Worm (Caenorhabditis elegans) whole organism, L3 larva: Measurements from ENCODE around the gene C47E8.9.

ENCODE experiments used
- ama-1 ChIP-seq: fragments of 150-350 bp; optimal IDR thresholded peaks from 2 replicates; lab custom pipeline; 2018
- ceh-16 ChIP-seq: sonication (generic microtip); optimal IDR thresholded peaks from 2 replicates; lab custom pipeline; 2017; ENCODE audit warnings: missing biosample characterization, missing genetic modification characterization
- ceh-28 ChIP-seq: fragments of 150-350 bp; optimal IDR thresholded peaks from 2 replicates; lab custom pipeline; 2014; ENCODE audit warnings: missing biosample characterization, missing genetic modification reagents, missing genetic modification characterization
- ceh-82 ChIP-seq: fragments of 150-350 bp; optimal IDR thresholded peaks from 2 replicates; lab custom pipeline; 2014; ENCODE audit warnings: missing biosample characterization, missing genetic modification characterization
- ceh-9 ChIP-seq: sonication (generic microtip); optimal IDR thresholded peaks from 2 replicates; lab custom pipeline; 2018; ENCODE audit warnings: missing biosample characterization, missing genetic modification characterization
- egl-5 ChIP-seq: fragments of 150-350 bp; optimal IDR thresholded peaks from 2 replicates; lab custom pipeline; 2017; ENCODE audit warnings: missing biosample characterization, missing genetic modification reagents, missing genetic modification characterization, inconsistent platforms
- elt-1 ChIP-seq: fragments of 150-350 bp; optimal IDR thresholded peaks from 2 replicates; lab custom pipeline; 2014; ENCODE audit warnings: missing biosample characterization, missing genetic modification characterization
- elt-2 ChIP-seq: sonication (generic microtip); optimal IDR thresholded peaks from 2 replicates; lab custom pipeline; 2016; ENCODE audit warnings: missing genetic modification reagents, mild to moderate bottlenecking, missing genetic modification characterization, missing compliant biosample characterization
- elt-3 ChIP-seq, 3 experiments: fragments of 150-350 bp in 1 of 3; sonication (generic microtip) in 2 of 3; optimal IDR thresholded peaks; 2 replicates in 2 of 3; 4 replicates in 1 of 3; lab custom pipeline; 2014 to 2017; ENCODE audit warnings: missing biosample characterization in 3 of 3, missing genetic modification characterization in 3 of 3
- eor-1 ChIP-seq, 2 experiments: fragments of 150-350 bp; optimal IDR thresholded peaks; 2 replicates each; lab custom pipeline; 2014 to 2018; ENCODE audit warnings: missing biosample characterization in 2 of 2, missing genetic modification characterization in 2 of 2
- fkh-2 ChIP-seq: fragments of 150-350 bp; optimal IDR thresholded peaks from 2 replicates; lab custom pipeline; 2014; ENCODE audit warnings: missing biosample characterization, missing genetic modification reagents, missing genetic modification characterization
- fos-1 ChIP-seq: fragments of 150-350 bp; optimal IDR thresholded peaks from 2 replicates; lab custom pipeline; 2014; ENCODE audit warnings: missing biosample characterization, missing genetic modification characterization
- hmg-11 ChIP-seq: sonication (generic microtip); optimal IDR thresholded peaks from 2 replicates; lab custom pipeline; 2016; ENCODE audit warnings: missing genetic modification characterization, missing compliant biosample characterization
- jun-1 ChIP-seq: fragments of 150-350 bp; optimal IDR thresholded peaks from 2 replicates; lab custom pipeline; 2014; ENCODE audit warnings: missing biosample characterization, missing genetic modification reagents, missing genetic modification characterization
- lin-39 ChIP-seq: fragments of 150-350 bp; optimal IDR thresholded peaks from 2 replicates; lab custom pipeline; 2018; ENCODE audit warnings: missing biosample characterization, missing genetic modification reagents, missing genetic modification characterization
- lsy-12 ChIP-seq: sonication (generic microtip); optimal IDR thresholded peaks from 2 replicates; lab custom pipeline; 2016; ENCODE audit warnings: mild to moderate bottlenecking, missing genetic modification characterization, missing compliant biosample characterization
- nfya-1 ChIP-seq: sonication (generic microtip); optimal IDR thresholded peaks from 2 replicates; lab custom pipeline; 2017; ENCODE audit warnings: missing genetic modification characterization, mild to moderate bottlenecking, missing compliant biosample characterization, antibody characterized with exemption, moderate library complexity; ENCODE audit not compliant: insufficient read depth
- nhr-12 ChIP-seq: fragments of 150-350 bp; optimal IDR thresholded peaks from 2 replicates; lab custom pipeline; 2014; ENCODE audit warnings: missing biosample characterization, missing genetic modification characterization
- nhr-23 ChIP-seq: fragments of 150-350 bp; optimal IDR thresholded peaks from 2 replicates; lab custom pipeline; 2014; ENCODE audit warnings: missing biosample characterization, missing genetic modification reagents, missing genetic modification characterization
- nhr-237 ChIP-seq: fragments of 150-350 bp; optimal IDR thresholded peaks from 2 replicates; lab custom pipeline; 2014; ENCODE audit warnings: missing biosample characterization, missing genetic modification characterization
- nhr-25 ChIP-seq: sonication (generic microtip); optimal IDR thresholded peaks from 2 replicates; lab custom pipeline; 2017; ENCODE audit warnings: missing biosample characterization, missing genetic modification characterization
- nhr-28 ChIP-seq: fragments of 150-350 bp; optimal IDR thresholded peaks from 2 replicates; lab custom pipeline; 2014; ENCODE audit warnings: missing biosample characterization, missing genetic modification characterization
- nhr-43 ChIP-seq: sonication (generic microtip); optimal IDR thresholded peaks from 2 replicates; lab custom pipeline; 2016; ENCODE audit warnings: mild to moderate bottlenecking, missing genetic modification characterization, missing compliant biosample characterization; ENCODE audit not compliant: poor library complexity, severe bottlenecking
- nhr-67 ChIP-seq: fragments of 150-350 bp; optimal IDR thresholded peaks from 2 replicates; lab custom pipeline; 2014; ENCODE audit warnings: missing biosample characterization, missing genetic modification characterization
- pha-4 ChIP-seq: fragments of 150-350 bp; optimal IDR thresholded peaks from 2 replicates; lab custom pipeline; 2014; ENCODE audit warnings: missing biosample characterization, missing genetic modification reagents, missing genetic modification characterization
- pqm-1 ChIP-seq: fragments of 150-350 bp; optimal IDR thresholded peaks from 2 replicates; lab custom pipeline; 2017; ENCODE audit warnings: missing biosample characterization, missing genetic modification characterization, inconsistent platforms
- snpc-4 ChIP-seq: fragments of 150-350 bp; optimal IDR thresholded peaks from 2 replicates; lab custom pipeline; 2014; ENCODE audit warnings: missing biosample characterization, missing genetic modification characterization
- tbx-2 ChIP-seq: sonication (generic microtip); optimal IDR thresholded peaks from 2 replicates; lab custom pipeline; 2016; ENCODE audit warnings: mild to moderate bottlenecking, missing genetic modification characterization, missing compliant biosample characterization
- unc-39 ChIP-seq: sonication (generic microtip); optimal IDR thresholded peaks from 4 replicates; lab custom pipeline; 2017; ENCODE audit warnings: missing biosample characterization, missing genetic modification characterization
- unc-62 ChIP-seq: fragments of 150-350 bp; sonication (generic microtip); optimal IDR thresholded peaks from 4 replicates; lab custom pipeline; 2014; ENCODE audit warnings: missing biosample characterization, missing genetic modification reagents, missing genetic modification characterization
- ztf-4 ChIP-seq: fragments of 150-350 bp; optimal IDR thresholded peaks from 2 replicates; lab custom pipeline; 2014; ENCODE audit warnings: missing biosample characterization, missing genetic modification characterization

The C47E8.9 gene

DNA sequence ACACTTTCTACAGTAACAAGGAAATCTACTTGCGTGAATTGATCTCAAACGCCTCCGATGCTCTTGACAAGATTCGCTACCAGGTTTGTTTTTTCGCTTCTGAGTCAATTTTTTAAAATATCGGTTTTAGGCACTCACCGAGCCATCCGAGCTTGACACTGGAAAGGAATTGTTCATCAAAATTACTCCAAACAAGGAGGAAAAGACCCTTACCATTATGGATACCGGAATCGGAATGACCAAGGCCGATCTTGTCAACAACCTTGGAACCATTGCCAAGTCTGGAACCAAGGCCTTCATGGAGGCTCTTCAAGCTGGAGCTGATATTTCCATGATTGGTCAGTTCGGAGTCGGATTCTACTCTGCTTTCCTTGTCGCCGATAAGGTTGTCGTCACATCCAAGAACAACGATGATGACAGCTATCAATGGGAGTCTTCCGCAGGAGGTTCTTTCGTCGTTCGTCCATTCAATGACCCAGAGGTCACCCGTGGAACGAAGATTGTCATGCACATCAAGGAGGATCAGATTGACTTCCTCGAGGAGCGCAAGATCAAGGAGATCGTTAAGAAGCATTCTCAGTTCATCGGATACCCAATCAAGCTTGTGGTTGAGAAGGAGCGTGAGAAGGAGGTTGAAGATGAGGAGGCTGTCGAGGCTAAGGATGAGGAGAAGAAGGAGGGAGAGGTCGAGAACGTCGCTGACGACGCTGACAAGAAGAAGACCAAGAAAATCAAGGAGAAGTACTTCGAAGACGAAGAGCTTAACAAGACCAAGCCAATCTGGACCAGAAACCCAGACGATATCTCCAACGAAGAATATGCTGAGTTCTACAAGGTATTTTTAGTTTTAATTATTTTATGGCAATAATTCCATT, 23.4 kb downstream of the C47E8.9 start:
- TF ChIP-seq pqm-1 (tag; lab: Kevin White, UChicago) (no peak), nhr-25 (tag; lab: Kevin White, UChicago) (peak; percentile 11), snpc-4 (tag; lab: Kevin White, UChicago) (peak; percentile 3), ceh-82 (no peak), nhr-43 (tag; lab: Kevin White, UChicago) (no peak), ama-1 (peak; percentile 93), eor-1 (tag; optimal IDR thresholded peaks at IDR 0.05; lab: Kevin White, UChicago) (no peak), fkh-2 (no peak), elt-3 (tag; optimal IDR thresholded peaks at IDR 0.05; lab: Kevin White, UChicago) (no peak), elt-1 (no peak)

DNA sequence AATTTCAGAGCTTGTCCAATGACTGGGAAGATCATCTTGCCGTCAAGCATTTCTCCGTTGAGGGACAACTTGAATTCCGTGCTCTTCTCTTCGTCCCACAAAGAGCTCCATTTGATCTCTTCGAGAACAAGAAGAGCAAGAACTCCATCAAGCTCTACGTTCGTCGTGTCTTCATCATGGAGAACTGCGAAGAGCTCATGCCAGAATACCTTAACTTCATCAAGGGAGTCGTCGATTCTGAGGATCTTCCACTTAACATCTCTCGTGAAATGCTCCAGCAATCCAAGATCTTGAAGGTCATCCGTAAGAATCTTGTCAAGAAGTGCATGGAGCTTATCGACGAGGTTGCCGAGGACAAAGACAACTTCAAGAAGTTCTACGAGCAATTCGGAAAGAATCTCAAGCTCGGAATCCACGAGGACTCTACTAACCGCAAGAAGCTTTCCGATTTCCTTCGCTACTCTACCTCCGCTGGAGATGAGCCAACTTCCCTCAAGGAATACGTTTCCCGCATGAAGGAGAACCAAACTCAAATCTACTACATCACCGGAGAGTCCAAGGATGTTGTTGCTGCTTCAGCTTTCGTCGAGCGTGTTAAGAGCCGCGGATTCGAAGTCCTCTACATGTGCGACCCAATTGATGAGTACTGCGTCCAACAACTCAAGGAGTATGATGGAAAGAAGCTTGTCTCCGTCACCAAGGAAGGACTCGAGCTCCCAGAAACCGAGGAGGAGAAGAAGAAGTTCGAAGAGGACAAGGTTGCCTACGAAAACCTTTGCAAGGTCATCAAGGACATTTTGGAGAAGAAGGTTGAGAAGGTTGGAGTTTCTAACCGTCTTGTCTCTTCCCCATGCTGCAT, 24.2 kb downstream of the C47E8.9 start:
- no peak for TF ChIP-seq pqm-1 (tag; lab: Kevin White, UChicago)
- no peak for TF ChIP-seq elt-3 (tag; optimal IDR thresholded peaks at IDR 0.05; lab: Kevin White, UChicago)
- no peak for TF ChIP-seq elt-1
- peak; percentile 16 for TF ChIP-seq pha-4
- peak; percentile 91 for TF ChIP-seq ama-1
- peak; percentile 25 for TF ChIP-seq nfya-1 (tag; lab: Kevin White, UChicago)
- peak; percentile 5 for TF ChIP-seq ztf-4 (tag; lab: Kevin White, UChicago)
- TF ChIP-seq jun-1 (tag; lab: Kevin White, UChicago), result no peak
- no peak for TF ChIP-seq lsy-12 (tag; lab: Kevin White, UChicago)
- TF ChIP-seq, all 47 proteins: peak for 4

ce11 chrV:14688097-14688912, 25.2 kb downstream of the C47E8.9 start, which contains the start of gene C47E8.11:
C47E8.11 (plus strand) TSS chrV:14688616.
- TF ChIP-seq nhr-67 (tag; lab: Kevin White, UChicago), result no peak
- TF ChIP-seq lsy-12 (tag; lab: Kevin White, UChicago), result peak; percentile 37
- peak; percentile 59 for TF ChIP-seq nhr-43 (tag; lab: Kevin White, UChicago)
- TF ChIP-seq snpc-4 (tag; lab: Kevin White, UChicago), result peak; percentile 52
- TF ChIP-seq fos-1 (tag; lab: Kevin White, UChicago), result peak; percentile 29
- no peak for TF ChIP-seq nhr-237
- no peak for TF ChIP-seq unc-39 (tag; lab: Kevin White, UChicago)
- TF ChIP-seq ama-1, result peak; percentile 99
- no peak for TF ChIP-seq ceh-16 (tag; lab: Kevin White, UChicago)
- TF ChIP-seq nhr-23 (tag; lab: Kevin White, UChicago), result peak; percentile 64
- peak; percentile 42 for TF ChIP-seq elt-2
- no peak for TF ChIP-seq unc-62
- TF ChIP-seq ztf-4 (tag; lab: Kevin White, UChicago), result peak; percentile 71
- peak; percentile 89 for TF ChIP-seq nhr-25 (tag; lab: Kevin White, UChicago)
- peak; percentile 60 for TF ChIP-seq nfya-1 (tag; lab: Kevin White, UChicago)
- peak; percentile 79 for TF ChIP-seq pha-4
- TF ChIP-seq tbx-2 (tag; lab: Kevin White, UChicago), result peak; percentile 81
- TF ChIP-seq hmg-11 (tag; lab: Kevin White, UChicago), result peak; percentile 22
- peak; percentile 26 for TF ChIP-seq egl-5 (tag; lab: Kevin White, UChicago)
- TF ChIP-seq lin-39 (tag; lab: Kevin White, UChicago), result peak; percentile 45

ce11 chrV:14689060-14689750, 26.1 kb downstream of the C47E8.9 start, which contains the start of gene gasr-8:
gasr-8 (plus strand) TSS chrV:14689110.
- TF ChIP-seq pha-4, result peak; percentile 18
- no peak for TF ChIP-seq nhr-237
- TF ChIP-seq nhr-28 (tag; lab: Kevin White, UChicago), result no peak
- no peak for TF ChIP-seq ceh-28 (tag; lab: Kevin White, UChicago)
- no peak for TF ChIP-seq egl-5 (tag; lab: Kevin White, UChicago)
- peak; percentile 22 for TF ChIP-seq nfya-1 (tag; lab: Kevin White, UChicago)
- no peak for TF ChIP-seq nhr-12
- TF ChIP-seq nhr-25 (tag; lab: Kevin White, UChicago), result no peak
- no peak for TF ChIP-seq ceh-9 (tag; lab: Kevin White, UChicago)
